Worm (Caenorhabditis elegans): ENCODE results near the gene nmy-3.

Gene nmy-3

ce11 chrIV:9320023-9320422 lies 45.7 kb downstream of the nmy-3 start:
- TF ChIP-seq pha-2 (tag; optimal IDR thresholded peaks at IDR 0.05), result no peak
- TF ChIP-seq elt-2 (tag; optimal IDR thresholded peaks at IDR 0.05), result no peak
- TF ChIP-seq hlh-8 (tag; optimal IDR thresholded peaks at IDR 0.05), result no peak
- no peak for TF ChIP-seq unc-3 (GFP tag; conservative IDR thresholded peaks at IDR 0.05)
- TF ChIP-seq unc-3 (tag; optimal IDR thresholded peaks at IDR 0.05), result no peak
- no peak for TF ChIP-seq K09A11.1 (tag; optimal IDR thresholded peaks at IDR 0.05; ENCODE audit: insufficient read depth)
- no peak for TF ChIP-seq mec-3 (tag; optimal IDR thresholded peaks at IDR 0.05; ENCODE audit: borderline replicate concordance)
- no peak for TF ChIP-seq lim-6 (tag; optimal IDR thresholded peaks at IDR 0.05)
- TF ChIP-seq elt-4 (tag; optimal IDR thresholded peaks at IDR 0.05), result no peak
- TF ChIP-seq hlh-15 (tag; optimal IDR thresholded peaks at IDR 0.05), result no peak
- TF ChIP-seq pax-1 (tag; optimal IDR thresholded peaks at IDR 0.05), result no peak
- no peak for TF ChIP-seq ceh-48 (tag; optimal IDR thresholded peaks at IDR 0.05)
- TF ChIP-seq ceh-24 (tag; optimal IDR thresholded peaks at IDR 0.05), result no peak
- TF ChIP-seq dmd-4 (tag; optimal IDR thresholded peaks at IDR 0.05; ENCODE audit: borderline replicate concordance), result no peak

- TF ChIP-seq ceh-48 (tag; optimal IDR thresholded peaks at IDR 0.05), result peak; percentile 61
- no peak for TF ChIP-seq dmd-4 (tag; optimal IDR thresholded peaks at IDR 0.05; ENCODE audit: borderline replicate concordance)
These were observed 47.0 kb downstream of the nmy-3 start, which contains the start of the genes F49C12.12 and vha-17 for ce11 chrIV:9321039-9321851. F49C12.12 (minus strand) TSS chrIV:9321089. vha-17 (plus strand) TSS chrIV:9321801.

- TF ChIP-seq tbx-7 (tag; optimal IDR thresholded peaks at IDR 0.05), result no peak
- TF ChIP-seq pax-1 (tag; optimal IDR thresholded peaks at IDR 0.05), result no peak
- no peak for TF ChIP-seq lim-6 (tag; optimal IDR thresholded peaks at IDR 0.05)
- TF ChIP-seq fkh-6 (tag; optimal IDR thresholded peaks at IDR 0.05), result no peak
- no peak for TF ChIP-seq ceh-30 (tag; optimal IDR thresholded peaks at IDR 0.05)
- TF ChIP-seq sox-2 (GFP tag; IDR thresholded peaks at IDR 0.05), result no peak
- no peak for TF ChIP-seq elt-2 (tag; optimal IDR thresholded peaks at IDR 0.05)
- TF ChIP-seq pag-3 (tag; optimal IDR thresholded peaks at IDR 0.05; ENCODE audit: borderline replicate concordance), result no peak
- no peak for TF ChIP-seq ceh-6 (GFP tag; optimal IDR thresholded peaks at IDR 0.05)
- TF ChIP-seq fkh-10 (GFP tag; optimal IDR thresholded peaks at IDR 0.05), result no peak
- TF ChIP-seq hlh-8 (tag; optimal IDR thresholded peaks at IDR 0.05), result no peak
- no peak for TF ChIP-seq lin-11 (tag; optimal IDR thresholded peaks at IDR 0.05)
- TF ChIP-seq ztf-16 (tag; optimal IDR thresholded peaks at IDR 0.05), result no peak
- TF ChIP-seq ceh-18 (tag; optimal IDR thresholded peaks at IDR 0.05), result no peak
- TF ChIP-seq ceh-48 (tag; optimal IDR thresholded peaks at IDR 0.05), result no peak
- TF ChIP-seq C38D4.7 (GFP tag; optimal IDR thresholded peaks at IDR 0.05), result no peak
- no peak for TF ChIP-seq hlh-6 (tag; optimal IDR thresholded peaks at IDR 0.05)
- TF ChIP-seq hlh-13 (GFP tag; optimal IDR thresholded peaks at IDR 0.05), result no peak
- no peak for TF ChIP-seq pat-9 (tag; optimal IDR thresholded peaks at IDR 0.05)
These were observed 48.2 kb downstream of the nmy-3 start for ce11 chrIV:9322489-9322888.

- no peak for TF ChIP-seq pax-1 (tag; optimal IDR thresholded peaks at IDR 0.05)
These were observed 49.8 kb downstream of the nmy-3 start, which contains the start of the genes nspg-11 and F49C12.15 for ce11 chrIV:9323989-9324506. nspg-11 (minus strand) TSS chrIV:9324089. F49C12.15 (plus strand) TSS chrIV:9324456.

- no peak for TF ChIP-seq pha-4 (tag; optimal IDR thresholded peaks at IDR 0.05)
- TF ChIP-seq ceh-2 (tag; optimal IDR thresholded peaks at IDR 0.05), result no peak
These were observed 53.4 kb downstream of the nmy-3 start, which contains the start of gene clec-183 for ce11 chrIV:9327706-9328105. clec-183 (plus strand) TSS chrIV:9328006.

- TF ChIP-seq ceh-31 (tag; optimal IDR thresholded peaks at IDR 0.05) (no peak), hlh-30 (tag; optimal IDR thresholded peaks at IDR 0.05; ENCODE audit: insufficient read depth) (no peak), pat-9 (tag; optimal IDR thresholded peaks at IDR 0.05) (no peak), unc-3 (GFP tag; conservative IDR thresholded peaks at IDR 0.05) (no peak), unc-3 (tag; optimal IDR thresholded peaks at IDR 0.05) (no peak), zip-5 (tag; optimal IDR thresholded peaks at IDR 0.05) (no peak), pag-3 (tag; optimal IDR thresholded peaks at IDR 0.05; ENCODE audit: borderline replicate concordance) (no peak), ref-2 (tag; optimal IDR thresholded peaks at IDR 0.05) (no peak), eyg-1 (tag; optimal IDR thresholded peaks at IDR 0.05) (no peak)
These were observed 56.5 kb downstream of the nmy-3 start, which contains the start of gene nspg-7.1 for ce11 chrIV:9330755-9331154. nspg-7.1 (minus strand) TSS chrIV:9330855.
